Fruit fly (Drosophila melanogaster) whole organism, pupa: ENCODE measurements around the gene Lsp1beta.

Experiments
- CG10348 ChIP-seq: fragments of 200-800 bp; sonication (Bioruptor generic); IDR thresholded peaks from 2 replicates; pipeline ENCODE4 v1.3.6; 2022; ENCODE audit warnings: missing biosample characterization, missing genetic modification characterization
- CG12605 ChIP-seq: fragments of 200-800 bp; sonication (Bioruptor generic); IDR thresholded peaks from 2 replicates; pipeline ENCODE4 v1.3.6; 2022; ENCODE audit warnings: missing biosample characterization, missing genetic modification characterization
- CG13204 ChIP-seq: fragments of 200-800 bp; sonication (Bioruptor generic); optimal IDR thresholded peaks from 2 replicates; lab custom pipeline; 2018; ENCODE audit warnings: missing biosample characterization, mild to moderate bottlenecking, missing genetic modification characterization, moderate library complexity
- CG14655 ChIP-seq: fragments of 200-800 bp; sonication (Bioruptor generic); optimal IDR thresholded peaks from 3 replicates; lab custom pipeline; 2017; ENCODE audit warnings: mild to moderate bottlenecking, missing biosample characterization, missing genetic modification reagents, missing genetic modification characterization
- CG15710 ChIP-seq: fragments of 200-800 bp; sonication (Bioruptor generic); optimal IDR thresholded peaks from 2 replicates; lab custom pipeline; 2018; ENCODE audit warnings: missing biosample characterization, mild to moderate bottlenecking, missing genetic modification characterization, moderate library complexity
- CG17806 ChIP-seq: fragments of 200-800 bp; sonication (Bioruptor generic); optimal IDR thresholded peaks from 2 replicates; lab custom pipeline; 2018; ENCODE audit warnings: missing biosample characterization, mild to moderate bottlenecking, missing genetic modification characterization, moderate library complexity
- CG34367 ChIP-seq: fragments of 200-800 bp; sonication (Bioruptor generic); optimal IDR thresholded peaks from 2 replicates; lab custom pipeline; 2018; ENCODE audit warnings: missing biosample characterization, mild to moderate bottlenecking, missing genetic modification characterization
- CG4496 ChIP-seq: fragments of 200-800 bp; sonication (Bioruptor generic); IDR thresholded peaks from 3 replicates; pipeline ENCODE4 v1.3.6; 2022; ENCODE audit warnings: missing biosample characterization, missing genetic modification characterization
- CG8301 ChIP-seq: fragments of 200-800 bp; sonication (Bioruptor generic); optimal IDR thresholded peaks from 2 replicates; lab custom pipeline; 2018; ENCODE audit warnings: missing biosample characterization, mild to moderate bottlenecking, missing genetic modification characterization
- EcR ChIP-seq: fragments of 200-800 bp; sonication (Bioruptor generic); optimal IDR thresholded peaks from 3 replicates; lab custom pipeline; 2019; ENCODE audit warnings: missing biosample characterization, missing genetic modification characterization, mild to moderate bottlenecking, moderate library complexity, missing genetic modification reagents
- Pif1A ChIP-seq: fragments of 200-800 bp; sonication (Bioruptor generic); optimal IDR thresholded peaks from 3 replicates; lab custom pipeline; 2016; ENCODE audit warnings: missing biosample characterization, missing genetic modification characterization
- Snoo ChIP-seq: fragments of 200-800 bp; sonication (Bioruptor generic); optimal IDR thresholded peaks from 3 replicates; lab custom pipeline; 2017; ENCODE audit warnings: missing biosample characterization, mild to moderate bottlenecking, missing genetic modification characterization, inconsistent platforms
- rn ChIP-seq: fragments of 200-800 bp; sonication (Bioruptor generic); IDR thresholded peaks from 2 replicates; pipeline ENCODE4 v1.3.6; 2022; ENCODE audit warnings: missing biosample characterization, missing genetic modification characterization

dm6 chr2L:884970-885369 lies 13.3 kb upstream of the Lsp1beta start, which contains the start of gene CG15824:
- TF ChIP-seq CG8301 (tag; lab: Kevin White, UChicago), result no peak
- TF ChIP-seq Pif1A (GFP tag; lab: Kevin White, UChicago), result no peak
- TF ChIP-seq CG17806 (tag; lab: Kevin White, UChicago), result no peak
- TF ChIP-seq CG10348, result no peak
- no peak for TF ChIP-seq rn (GFP tag; lab: Robert Waterston, UW)
- TF ChIP-seq EcR (GFP tag; lab: Kevin White, UChicago), result no peak
- no peak for TF ChIP-seq CG13204 (GFP tag; lab: Kevin White, UChicago)
- TF ChIP-seq CG12605, result no peak
- no peak for TF ChIP-seq Snoo (tag; lab: Kevin White, UChicago)
- TF ChIP-seq CG34367 (tag; lab: Kevin White, UChicago), result no peak
- TF ChIP-seq CG15710 (tag; lab: Kevin White, UChicago), result no peak
- no peak for TF ChIP-seq CG4496 (GFP tag; lab: Robert Waterston, UW)
- TF ChIP-seq CG14655 (GFP tag; lab: Kevin White, UChicago), result no peak
